Fruit fly (Drosophila melanogaster): ENCODE results near the gene Dhfr.

The Dhfr gene

DNA sequence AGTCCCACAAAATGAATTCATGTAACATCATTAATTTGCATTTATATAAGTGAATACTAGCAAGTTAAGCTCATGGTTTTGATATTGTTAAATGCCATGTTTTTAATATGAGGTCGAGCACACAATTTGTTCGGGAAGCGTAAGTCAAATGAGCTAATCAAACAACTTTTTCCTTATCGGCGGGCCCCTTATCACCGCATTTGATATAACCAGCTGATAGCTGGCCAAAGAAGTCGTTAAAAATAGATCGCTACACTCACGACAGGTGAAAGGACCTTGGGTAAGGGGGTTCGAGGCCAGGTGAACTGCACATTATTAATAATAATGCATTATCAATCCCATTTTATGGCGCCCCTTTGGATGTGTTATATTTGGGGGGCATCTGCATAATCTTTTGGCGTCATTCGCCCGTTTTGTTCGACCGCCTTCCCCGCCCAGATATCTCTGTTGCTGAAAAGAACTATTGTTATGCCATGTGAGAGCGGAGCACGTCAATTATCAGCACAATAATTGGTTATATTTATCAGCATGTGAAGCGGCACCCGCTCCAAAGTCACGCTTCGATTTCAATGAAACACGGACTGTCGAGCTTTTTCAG is 33.4 kb upstream of the Dhfr start (continued):
- TF ChIP-seq CG8924 (tag; optimal IDR thresholded peaks at IDR 0.05), result no peak
- no peak for TF ChIP-seq Rx (GFP tag; IDR thresholded peaks at IDR 0.05)
- TF ChIP-seq org-1 (GFP tag; optimal IDR thresholded peaks at IDR 0.05), result no peak
- no peak for TF ChIP-seq hbn (GFP tag; IDR thresholded peaks at IDR 0.05; ENCODE audit: partially characterized antibody)
- TF ChIP-seq sens (GFP tag), result peak; percentile 73
- no peak for TF ChIP-seq Xrp1 (GFP tag; IDR thresholded peaks at IDR 0.05)
- no peak for TF ChIP-seq az2 (GFP tag; optimal IDR thresholded peaks at IDR 0.05)
- TF ChIP-seq ato (GFP tag; IDR thresholded peaks at IDR 0.05; ENCODE audit: partially characterized antibody), result no peak
- TF ChIP-seq kay (GFP tag; optimal IDR thresholded peaks at IDR 0.05), result no peak
- TF ChIP-seq Hsf (GFP tag; optimal IDR thresholded peaks at IDR 0.05), result no peak
- TF ChIP-seq crol (GFP tag; IDR thresholded peaks at IDR 0.05), result peak; percentile 20; the same call in 1 of the 2 replicates
- no peak for TF ChIP-seq CG32767 (GFP tag; IDR thresholded peaks at IDR 0.05)
- TF ChIP-seq gce (GFP tag; IDR thresholded peaks at IDR 0.05), result no peak
- no peak for TF ChIP-seq zfh1 (GFP tag; IDR thresholded peaks at IDR 0.05)
- TF ChIP-seq odd (GFP tag; optimal IDR thresholded peaks at IDR 0.05), result no peak
- TF ChIP-seq ATbp (GFP tag; optimal IDR thresholded peaks at IDR 0.05), result no peak
- TF ChIP-seq CG34422 (GFP tag; IDR thresholded peaks at IDR 0.05), result no peak
- no peak for TF ChIP-seq Sox102F (GFP tag; optimal IDR thresholded peaks at IDR 0.05)
- TF ChIP-seq lov (optimal IDR thresholded peaks at IDR 0.05), result no peak
- TF ChIP-seq lov (GFP tag; IDR thresholded peaks at IDR 0.05), result no peak
- TF ChIP-seq grn (GFP tag; optimal IDR thresholded peaks at IDR 0.05), result peak; percentile 74
- TF ChIP-seq Poxn (GFP tag; IDR thresholded peaks at IDR 0.05), result no peak
- TF ChIP-seq CG16813 (GFP tag; IDR thresholded peaks at IDR 0.05; ENCODE audit: partially characterized antibody), result no peak
- no peak for TF ChIP-seq TFAM (GFP tag; optimal IDR thresholded peaks at IDR 0.05)
- TF ChIP-seq exex (tag; optimal IDR thresholded peaks at IDR 0.05), result peak; percentile 75
- TF ChIP-seq jigr1 (GFP tag; IDR thresholded peaks at IDR 0.05), result no peak
- TF ChIP-seq CG11695 (GFP tag; IDR thresholded peaks at IDR 0.05), result no peak
- no peak for TF ChIP-seq pnt (GFP tag; optimal IDR thresholded peaks at IDR 0.05)
- no peak for TF ChIP-seq sqz (GFP tag; optimal IDR thresholded peaks at IDR 0.05)
- TF ChIP-seq CG9876 (GFP tag; optimal IDR thresholded peaks at IDR 0.05), result no peak
- no peak for TF ChIP-seq CG14441 (GFP tag; IDR thresholded peaks at IDR 0.05)
- no peak for TF ChIP-seq Dek (tag; optimal IDR thresholded peaks at IDR 0.05)
- TF ChIP-seq CG4282 (GFP tag; optimal IDR thresholded peaks at IDR 0.05), result no peak
- TF ChIP-seq CG12744 (GFP tag; optimal IDR thresholded peaks at IDR 0.05), result no peak
- TF ChIP-seq fd102C (GFP tag; optimal IDR thresholded peaks at IDR 0.05), result no peak
- no peak for TF ChIP-seq NC2α (GFP tag; optimal IDR thresholded peaks at IDR 0.05)
- TF ChIP-seq usp (GFP tag; optimal IDR thresholded peaks at IDR 0.05), result no peak
- no peak for TF ChIP-seq bowl (GFP tag; IDR thresholded peaks at IDR 0.05)
- no peak for TF ChIP-seq Lim3 (GFP tag; IDR thresholded peaks at IDR 0.05)
- TF ChIP-seq Side (GFP tag; optimal IDR thresholded peaks at IDR 0.05), result no peak
- no peak for TF ChIP-seq trem (tag; optimal IDR thresholded peaks at IDR 0.05)
- no peak for TF ChIP-seq ap (GFP tag; IDR thresholded peaks at IDR 0.05)
- TF ChIP-seq chinmo (GFP tag; IDR thresholded peaks at IDR 0.05; ENCODE audit: partially characterized antibody), result 0 out of 4 replicates have a peak, but pooled peaks have one; percentile 69
- TF ChIP-seq sug (tag; optimal IDR thresholded peaks at IDR 0.05), result peak; percentile 51
- no peak for TF ChIP-seq CG17568 (GFP tag; optimal IDR thresholded peaks at IDR 0.05)
- TF ChIP-seq CG8359 (GFP tag; optimal IDR thresholded peaks at IDR 0.05; ENCODE audit: borderline replicate concordance), result no peak
- peak; percentile 19 for TF ChIP-seq lab (GFP tag; optimal IDR thresholded peaks at IDR 0.05)
- TF ChIP-seq Lpt (GFP tag; optimal IDR thresholded peaks at IDR 0.05), result no peak
- TF ChIP-seq CG2199 (GFP tag; IDR thresholded peaks at IDR 0.05), result 0 out of 3 replicates have a peak, but pooled peaks have one; percentile 20
- TF ChIP-seq tgo (GFP tag; IDR thresholded peaks at IDR 0.05), result no peak
- TF ChIP-seq CG10654 (GFP tag; optimal IDR thresholded peaks at IDR 0.05), result no peak
- TF ChIP-seq GATAe (GFP tag; conservative IDR thresholded peaks at IDR 0.05), result peak; percentile 74
